Fruit fly (Drosophila melanogaster): ENCODE data around the gene SmE.

Gene SmE

DNA sequence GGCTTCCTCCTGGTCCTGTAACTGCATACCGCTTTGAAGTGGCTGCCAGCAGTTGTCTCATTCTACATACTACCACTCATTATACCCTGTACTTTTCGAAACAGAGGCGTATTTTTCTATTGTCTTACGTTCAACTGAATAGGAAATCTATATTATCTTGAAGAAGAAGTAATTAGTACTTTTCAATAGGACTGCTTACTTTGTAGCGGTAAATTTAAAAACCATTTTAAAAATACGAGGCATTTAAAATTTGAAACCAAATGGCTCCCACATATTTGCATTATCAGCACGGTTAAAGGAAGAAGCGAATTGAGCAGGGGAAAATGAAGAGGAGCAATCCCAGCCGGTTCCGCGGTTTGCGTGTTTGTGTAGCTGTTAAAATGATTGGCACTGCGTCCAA, 12.0 kb upstream of the SmE start (continued):
- TF ChIP-seq fd85E (GFP tag; optimal IDR thresholded peaks at IDR 0.05) (no peak), vri (GFP tag; optimal IDR thresholded peaks at IDR 0.05) (no peak), fkh (GFP tag; optimal IDR thresholded peaks at IDR 0.05) (no peak), dsx (GFP tag; optimal IDR thresholded peaks at IDR 0.05; ENCODE audit: poor library complexity, severe bottlenecking) (peak; percentile 56), salr (GFP tag; optimal IDR thresholded peaks at IDR 0.05) (peak in 1 of 2 experiments; percentile 53), CG31627 (GFP tag; optimal IDR thresholded peaks at IDR 0.05) (peak; percentile 53), Met (GFP tag; optimal IDR thresholded peaks at IDR 0.05) (peak; percentile 69), eg (GFP tag; IDR thresholded peaks at IDR 0.05) (no peak), esn (GFP tag; optimal IDR thresholded peaks at IDR 0.05) (peak; percentile 71), acj6 (GFP tag; optimal IDR thresholded peaks at IDR 0.05) (peak; percentile 54), CG8319 (GFP tag; optimal IDR thresholded peaks at IDR 0.05) (peak; percentile 1), CG11902 (GFP tag; optimal IDR thresholded peaks at IDR 0.05) (peak; percentile 27), Blimp-1 (GFP tag; optimal IDR thresholded peaks at IDR 0.05) (no peak), CG9139 (GFP tag; optimal IDR thresholded peaks at IDR 0.05) (no peak), CG15336 (GFP tag; IDR thresholded peaks at IDR 0.05) (peak; percentile 59; the same call in 1 of the 2 replicates)

DNA sequence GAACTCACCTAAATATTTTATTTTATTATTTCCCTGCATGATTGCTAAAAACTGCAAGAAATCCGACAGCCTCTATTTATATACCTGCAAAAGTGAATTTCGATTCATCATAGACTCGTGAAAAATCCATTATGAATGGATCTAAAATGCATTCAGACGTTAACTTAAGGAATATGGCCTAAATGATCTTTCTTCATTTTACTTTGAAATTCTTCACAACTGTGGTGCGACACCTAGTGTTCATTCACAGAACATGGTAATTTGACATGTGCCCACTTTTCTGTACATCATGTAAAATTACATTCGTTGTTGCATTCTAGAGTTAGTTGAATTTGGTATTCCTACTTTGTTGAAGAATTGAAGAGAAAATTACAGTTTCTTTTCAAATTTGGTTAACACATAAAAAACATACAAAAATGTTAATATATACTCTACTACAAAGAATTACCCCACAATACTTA, 5.4 kb upstream of the SmE start, which contains the start of gene Spn28Db:
Gene Spn28Db, minus strand, starts transcription at position 51 of the 461 bp plus-strand sequence.
- no peak for TF ChIP-seq CG6276 (GFP tag; optimal IDR thresholded peaks at IDR 0.05)
- no peak for TF ChIP-seq CG7368 (GFP tag; optimal IDR thresholded peaks at IDR 0.05)
- TF ChIP-seq CG9139 (GFP tag; optimal IDR thresholded peaks at IDR 0.05) = no peak
- peak; percentile 8 for TF ChIP-seq esn (GFP tag; optimal IDR thresholded peaks at IDR 0.05)
- TF ChIP-seq dsx (GFP tag; optimal IDR thresholded peaks at IDR 0.05; ENCODE audit: poor library complexity, severe bottlenecking) = peak; percentile 94
- TF ChIP-seq cyc (GFP tag; optimal IDR thresholded peaks at IDR 0.05) = peak; percentile 10
- TF ChIP-seq CG10631 (GFP tag; optimal IDR thresholded peaks at IDR 0.05) = no peak
- TF ChIP-seq CG11902 (GFP tag; optimal IDR thresholded peaks at IDR 0.05) = no peak
- TF ChIP-seq Eip93F (GFP tag; optimal IDR thresholded peaks at IDR 0.05) = no peak
- TF ChIP-seq CG1621 (tag; optimal IDR thresholded peaks at IDR 0.05) = no peak
- TF ChIP-seq CG31627 (GFP tag; optimal IDR thresholded peaks at IDR 0.05) = peak; percentile 35
- no peak for TF ChIP-seq CG8319 (GFP tag; optimal IDR thresholded peaks at IDR 0.05)
- TF ChIP-seq Hr38 (GFP tag; optimal IDR thresholded peaks at IDR 0.05) = no peak

DNA sequence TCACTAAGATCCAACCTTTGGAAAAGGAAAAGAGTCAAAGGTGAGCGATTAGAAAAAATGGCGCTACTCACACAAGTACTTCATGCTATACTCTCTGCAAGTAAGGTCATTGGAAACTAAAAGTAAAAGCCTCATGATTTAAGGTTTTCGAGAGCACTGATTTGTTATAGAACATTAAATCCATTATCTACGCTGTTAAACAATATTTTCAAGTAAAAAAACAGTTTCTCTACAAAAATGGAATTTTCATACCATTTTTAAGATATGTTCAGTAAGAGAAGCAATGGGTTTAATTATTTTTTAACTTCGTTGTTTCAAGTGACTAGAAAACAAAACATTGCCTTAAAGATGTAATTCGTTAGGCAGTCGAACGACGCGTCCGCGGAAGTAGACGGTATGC, 3.8 kb upstream of the SmE start, which contains the start of gene Spn28Da:
Gene Spn28Da, minus strand, starts transcription at position 101 of the 400 bp plus-strand sequence.
- TF ChIP-seq CG11902 (GFP tag; optimal IDR thresholded peaks at IDR 0.05) = no peak
- TF ChIP-seq Hr4 (GFP tag; optimal IDR thresholded peaks at IDR 0.05) = no peak
- TF ChIP-seq vri (GFP tag; optimal IDR thresholded peaks at IDR 0.05) = no peak
- no peak for TF ChIP-seq Sox15 (GFP tag; optimal IDR thresholded peaks at IDR 0.05)
- no peak for TF ChIP-seq CG10669 (GFP tag; optimal IDR thresholded peaks at IDR 0.05)
- TF ChIP-seq CG3919 (GFP tag; optimal IDR thresholded peaks at IDR 0.05) = no peak
- TF ChIP-seq ss (GFP tag; optimal IDR thresholded peaks at IDR 0.05) = no peak

DNA sequence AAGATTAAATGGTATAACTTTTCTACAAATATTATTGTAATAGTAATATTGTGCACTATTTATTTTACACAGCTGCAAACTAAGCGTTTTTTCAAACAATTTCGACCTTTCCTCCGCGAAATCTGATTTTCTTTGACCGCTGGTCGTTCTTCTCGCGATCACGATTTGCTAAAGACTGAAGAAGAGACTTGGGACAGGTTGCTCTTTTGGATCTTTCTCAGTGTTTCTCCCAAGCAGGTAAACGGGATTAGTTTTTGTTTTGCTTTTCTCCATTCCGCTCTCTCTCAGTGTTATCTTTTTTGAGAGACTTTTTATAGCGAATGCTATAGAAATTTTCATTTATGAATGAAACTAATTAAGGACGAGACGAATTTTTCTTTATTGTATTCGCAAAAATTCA, 2.1 kb upstream of the SmE start, which contains the start of gene CG7102:
Gene CG7102, minus strand, starts transcription at position 181 of the 400 bp plus-strand sequence.
- TF ChIP-seq CG9139 (GFP tag; optimal IDR thresholded peaks at IDR 0.05) = no peak
- no peak for TF ChIP-seq topi (GFP tag; optimal IDR thresholded peaks at IDR 0.05)
- TF ChIP-seq Smox (GFP tag; optimal IDR thresholded peaks at IDR 0.05) = no peak
- no peak for TF ChIP-seq Lpt (GFP tag; optimal IDR thresholded peaks at IDR 0.05)
- TF ChIP-seq CG6792 (GFP tag; optimal IDR thresholded peaks at IDR 0.05) = no peak
- TF ChIP-seq eg (GFP tag; IDR thresholded peaks at IDR 0.05) = no peak
- no peak for TF ChIP-seq CG6276 (GFP tag; optimal IDR thresholded peaks at IDR 0.05)
- no peak for TF ChIP-seq vri (GFP tag; optimal IDR thresholded peaks at IDR 0.05)
- no peak for TF ChIP-seq Eip93F (GFP tag; optimal IDR thresholded peaks at IDR 0.05)
- no peak for TF ChIP-seq CG3032 (tag; optimal IDR thresholded peaks at IDR 0.05)
- no peak for TF ChIP-seq esn (GFP tag; optimal IDR thresholded peaks at IDR 0.05)
- no peak for TF ChIP-seq CG8119 (GFP tag; IDR thresholded peaks at IDR 0.05)
- TF ChIP-seq CG15336 (GFP tag; IDR thresholded peaks at IDR 0.05) = no peak
- no peak for TF ChIP-seq CG6808 (GFP tag; optimal IDR thresholded peaks at IDR 0.05)
